Worm (Caenorhabditis elegans) whole organism, young adult: Measurements from ENCODE around the gene fbxa-143.
A peak's percentile ranks its signal among the peaks of the same experiment; 100 is the strongest.

Source experiments
- B0019.2 ChIP-seq: fragments of 200-800 bp; sonication (Bioruptor generic); conservative IDR thresholded peaks from 2 replicates; pipeline ENCODE4 v1.3.6; 2022; ENCODE audit warnings: missing genetic modification reagents, missing genetic modification characterization, missing compliant biosample characterization
- C17E4.6 ChIP-seq: fragments of 200-800 bp; sonication (Bioruptor generic); IDR thresholded peaks from 2 replicates; pipeline ENCODE4 v1.3.6; 2022; ENCODE audit warnings: missing genetic modification reagents, missing genetic modification characterization, missing compliant biosample characterization
- F23B12.7 ChIP-seq: sonication (generic microtip); optimal IDR thresholded peaks from 2 replicates; lab custom pipeline; 2017; ENCODE audit warnings: missing genetic modification characterization, mild to moderate bottlenecking, missing compliant biosample characterization, antibody characterized with exemption, moderate library complexity; ENCODE audit not compliant: insufficient read depth
- F37B4.10 ChIP-seq: fragments of 200-800 bp; sonication (Bioruptor generic); IDR thresholded peaks from 2 replicates; pipeline ENCODE4 v1.3.6; 2022; ENCODE audit warnings: missing genetic modification characterization, missing compliant biosample characterization
- F39B2.1 ChIP-seq: fragments of 200-800 bp; sonication (Bioruptor generic); IDR thresholded peaks from 2 replicates; pipeline ENCODE4 v1.3.6; 2022; ENCODE audit warnings: missing genetic modification reagents, missing genetic modification characterization, missing compliant biosample characterization
- F52B5.7 ChIP-seq: sonication (generic microtip); optimal IDR thresholded peaks from 2 replicates; lab custom pipeline; 2016; ENCODE audit warnings: mild to moderate bottlenecking, missing genetic modification characterization, missing compliant biosample characterization
- F57A8.1 ChIP-seq: fragments of 200-800 bp; sonication (Bioruptor generic); optimal IDR thresholded peaks from 2 replicates; lab custom pipeline; 2018; ENCODE audit warnings: mild to moderate bottlenecking, missing genetic modification characterization, moderate library complexity, missing compliant biosample characterization
- K12H6.12 ChIP-seq: fragments of 200-800 bp; sonication (Bioruptor generic); optimal IDR thresholded peaks from 2 replicates; lab custom pipeline; 2018; ENCODE audit warnings: mild to moderate bottlenecking, missing genetic modification characterization, missing compliant biosample characterization
- T07F8.4 ChIP-seq: sonication (generic microtip); optimal IDR thresholded peaks from 2 replicates; lab custom pipeline; 2016; ENCODE audit warnings: mild to moderate bottlenecking, missing genetic modification characterization, moderate library complexity, missing compliant biosample characterization
- T26A5.8 ChIP-seq: sonication (generic microtip); optimal IDR thresholded peaks from 2 replicates; lab custom pipeline; 2016; ENCODE audit warnings: missing genetic modification characterization, missing compliant biosample characterization
- Y53F4B.3 ChIP-seq: fragments of 200-800 bp; sonication (Bioruptor generic); IDR thresholded peaks from 2 replicates; pipeline ENCODE4 v1.3.6; 2022; ENCODE audit warnings: missing genetic modification reagents, missing genetic modification characterization, missing compliant biosample characterization
- Y56A3A.18 ChIP-seq: fragments of 200-800 bp; sonication (Bioruptor generic); IDR thresholded peaks from 2 replicates; pipeline ENCODE4 v1.3.6; 2022; ENCODE audit warnings: missing genetic modification reagents, missing genetic modification characterization, missing compliant biosample characterization
- aptf-2 ChIP-seq: fragments of 200-800 bp; sonication (Bioruptor generic); conservative IDR thresholded peaks from 2 replicates; pipeline ENCODE4 v1.3.6; 2022; ENCODE audit warnings: missing genetic modification reagents, missing genetic modification characterization, missing compliant biosample characterization
- aptf-3 ChIP-seq: fragments of 200-800 bp; sonication (Bioruptor generic); IDR thresholded peaks from 2 replicates; pipeline ENCODE4 v1.3.6; 2022; ENCODE audit warnings: missing genetic modification characterization, missing compliant biosample characterization
- atf-7 ChIP-seq: sonication (generic microtip); optimal IDR thresholded peaks from 2 replicates; lab custom pipeline; 2017; ENCODE audit warnings: mild to moderate bottlenecking, missing genetic modification characterization, missing compliant biosample characterization
- attf-3 ChIP-seq: fragments of 200-800 bp; sonication (Bioruptor generic); conservative IDR thresholded peaks from 2 replicates; pipeline ENCODE4 v1.3.6; 2022; ENCODE audit warnings: missing genetic modification reagents, missing genetic modification characterization, missing compliant biosample characterization
- attf-5 ChIP-seq: fragments of 200-800 bp; sonication (Bioruptor generic); optimal IDR thresholded peaks from 2 replicates; lab custom pipeline; 2018; ENCODE audit warnings: mild to moderate bottlenecking, missing genetic modification characterization, missing compliant biosample characterization
- bed-2 ChIP-seq: fragments of 200-800 bp; sonication (Bioruptor generic); IDR thresholded peaks from 2 replicates; pipeline ENCODE4 v1.3.6; 2022; ENCODE audit warnings: missing genetic modification reagents, missing genetic modification characterization, missing compliant biosample characterization
- cebp-1 ChIP-seq, 2 experiments: fragments of 200-800 bp in 1 of 2; sonication (Bioruptor generic) in 1 of 2; sonication (generic microtip) in 1 of 2; IDR thresholded peaks in 1 of 2; optimal IDR thresholded peaks in 1 of 2; 2 replicates each; pipeline versions ENCODE4 v1.3.6 to Lab custom; 2017 to 2022; ENCODE audit warnings: missing compliant biosample characterization in 2 of 2, missing genetic modification characterization in 2 of 2, mild to moderate bottlenecking in 1 of 2, missing genetic modification reagents in 1 of 2, moderate library complexity in 1 of 2
- ceh-27 ChIP-seq: fragments of 200-800 bp; sonication (Bioruptor generic); optimal IDR thresholded peaks from 2 replicates; lab custom pipeline; 2018; ENCODE audit warnings: mild to moderate bottlenecking, missing genetic modification characterization, moderate library complexity, missing compliant biosample characterization
- ceh-40 ChIP-seq: fragments of 200-800 bp; sonication (Bioruptor generic); IDR thresholded peaks from 2 replicates; pipeline ENCODE4 v1.3.6; 2022; ENCODE audit warnings: missing genetic modification characterization, missing compliant biosample characterization
- ceh-79 ChIP-seq: sonication (generic microtip); optimal IDR thresholded peaks from 2 replicates; lab custom pipeline; 2017; ENCODE audit warnings: mild to moderate bottlenecking, missing genetic modification characterization, missing compliant biosample characterization
- efl-1 ChIP-seq: fragments of 150-350 bp; optimal IDR thresholded peaks from 2 replicates; lab custom pipeline; 2014; ENCODE audit warnings: missing biosample characterization, missing genetic modification reagents, missing genetic modification characterization
- egl-44 ChIP-seq: fragments of 200-800 bp; sonication (Bioruptor generic); IDR thresholded peaks from 2 replicates; pipeline ENCODE4 v1.3.6; 2022; ENCODE audit warnings: missing genetic modification reagents, missing genetic modification characterization, missing compliant biosample characterization
- ets-4 ChIP-seq: fragments of 200-800 bp; sonication (Bioruptor generic); optimal IDR thresholded peaks from 2 replicates; lab custom pipeline; 2018; ENCODE audit warnings: mild to moderate bottlenecking, missing genetic modification characterization, missing compliant biosample characterization
- fkh-3 ChIP-seq: sonication (generic microtip); optimal IDR thresholded peaks from 2 replicates; lab custom pipeline; 2016; ENCODE audit warnings: mild to moderate bottlenecking, missing genetic modification characterization, missing compliant biosample characterization
- hrde-1 ChIP-seq: sonication (generic microtip); optimal IDR thresholded peaks from 2 replicates; lab custom pipeline; 2016; ENCODE audit warnings: missing genetic modification characterization, mild to moderate bottlenecking, missing compliant biosample characterization, moderate library complexity, missing genotype, missing genetic modification reagents, borderline replicate concordance
- lin-26 ChIP-seq: fragments of 200-800 bp; sonication (Bioruptor generic); IDR thresholded peaks from 2 replicates; pipeline ENCODE4 v1.3.6; 2022; ENCODE audit warnings: missing genetic modification reagents, missing genetic modification characterization, missing compliant biosample characterization
- lin-40 ChIP-seq: sonication (generic microtip); optimal IDR thresholded peaks from 2 replicates; lab custom pipeline; 2016; ENCODE audit warnings: missing genetic modification characterization, mild to moderate bottlenecking, missing compliant biosample characterization, missing genotype, missing genetic modification reagents
- lin-54 ChIP-seq: fragments of 200-800 bp; sonication (Bioruptor generic); optimal IDR thresholded peaks from 2 replicates; lab custom pipeline; 2018; ENCODE audit warnings: mild to moderate bottlenecking, missing genetic modification characterization, missing compliant biosample characterization
- mel-28 ChIP-seq: sonication (generic microtip); optimal IDR thresholded peaks from 2 replicates; lab custom pipeline; 2016; ENCODE audit warnings: borderline replicate concordance, mild to moderate bottlenecking, missing genetic modification characterization, missing compliant biosample characterization
- nfya-1 ChIP-seq: sonication (generic microtip); optimal IDR thresholded peaks from 2 replicates; lab custom pipeline; 2017; ENCODE audit warnings: antibody characterized with exemption, missing compliant biosample characterization, missing genetic modification characterization, borderline replicate concordance; ENCODE audit not compliant: insufficient read depth
- nfyb-1 ChIP-seq: fragments of 200-800 bp; sonication (Bioruptor generic); IDR thresholded peaks from 2 replicates; pipeline ENCODE4 v1.3.6; 2022; ENCODE audit warnings: missing genetic modification reagents, missing genetic modification characterization, missing compliant biosample characterization
- nhr-80 ChIP-seq: sonication (generic microtip); optimal IDR thresholded peaks from 2 replicates; lab custom pipeline; 2016; ENCODE audit warnings: missing genetic modification characterization, missing compliant biosample characterization
- pbrm-1 ChIP-seq: fragments of 200-800 bp; sonication (Bioruptor generic); IDR thresholded peaks from 2 replicates; pipeline ENCODE4 v1.3.6; 2022; ENCODE audit warnings: missing genetic modification reagents, missing genetic modification characterization, missing compliant biosample characterization
- rpc-1 ChIP-seq, 2 experiments: fragments of 150-350 bp in 1 of 2; sonication (generic microtip) in 1 of 2; optimal IDR thresholded peaks; 2 replicates each; lab custom pipeline; 2014 to 2018; ENCODE audit warnings: missing biosample characterization in 1 of 2, missing genetic modification characterization in 1 of 2, missing genetic modification reagents in 1 of 2, missing genotype in 1 of 2
- snpc-1.3 ChIP-seq: sonication (generic microtip); optimal IDR thresholded peaks from 2 replicates; lab custom pipeline; 2017; ENCODE audit warnings: missing genetic modification characterization, mild to moderate bottlenecking, missing compliant biosample characterization, antibody characterized with exemption, moderate library complexity, missing genotype, missing genetic modification reagents; ENCODE audit not compliant: insufficient read depth
- unc-62 ChIP-seq: fragments of 150-350 bp; optimal IDR thresholded peaks from 2 replicates; lab custom pipeline; 2014; ENCODE audit warnings: missing biosample characterization, missing genetic modification reagents, missing genetic modification characterization
- zim-3 ChIP-seq: sonication (generic microtip); optimal IDR thresholded peaks from 2 replicates; lab custom pipeline; 2017; ENCODE audit warnings: mild to moderate bottlenecking, missing genetic modification characterization, moderate library complexity, missing compliant biosample characterization
- ztf-26 ChIP-seq: sonication (generic microtip); optimal IDR thresholded peaks from 2 replicates; lab custom pipeline; 2017; ENCODE audit warnings: missing genetic modification characterization, missing compliant biosample characterization
- ztf-28 ChIP-seq: fragments of 200-800 bp; sonication (Bioruptor generic); IDR thresholded peaks from 2 replicates; pipeline ENCODE4 v1.3.6; 2022; ENCODE audit warnings: missing genetic modification reagents, missing genetic modification characterization, missing compliant biosample characterization

fbxa-143 gene

DNA sequence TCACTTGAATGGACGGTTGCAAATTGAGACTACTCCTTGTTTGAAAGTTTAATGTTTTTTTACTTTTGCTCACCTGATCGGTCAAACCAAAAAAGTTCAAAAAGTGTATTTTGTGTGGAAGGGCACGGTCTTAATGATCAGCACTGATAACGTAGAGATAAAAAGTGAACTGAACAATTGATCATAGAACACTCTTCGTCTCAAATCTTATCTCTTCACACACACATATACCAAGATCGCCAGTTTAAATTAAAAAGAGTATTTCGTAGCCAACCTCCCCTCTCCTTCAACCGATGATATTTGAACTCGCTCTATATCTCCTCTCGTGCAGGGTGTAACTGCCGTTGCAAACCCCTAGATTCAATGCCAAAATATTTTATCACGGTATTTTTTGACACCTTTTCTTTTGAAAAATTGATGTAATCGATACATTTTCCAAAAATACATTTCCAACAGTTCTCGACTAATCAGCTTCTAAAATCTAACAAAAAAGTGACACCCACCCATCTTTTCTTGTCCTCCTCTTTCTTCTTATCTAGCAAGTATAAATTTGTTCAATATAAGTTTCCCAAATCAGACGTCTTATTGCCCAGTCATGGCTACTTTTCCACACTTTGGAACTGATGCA lies 27.1 kb downstream of the fbxa-143 start, which contains the start of gene cth-1:
Gene cth-1 (plus strand): TSS at position 578 of the 628 bp plus-strand sequence.
- TF ChIP-seq ztf-28, result no peak
- TF ChIP-seq nhr-80 (tag; lab: Kevin White, UChicago), result peak; percentile 68
- TF ChIP-seq bed-2 (GFP tag; lab: Robert Waterston, UW), result no peak
- TF ChIP-seq, all 124 proteins: peak for 1

DNA sequence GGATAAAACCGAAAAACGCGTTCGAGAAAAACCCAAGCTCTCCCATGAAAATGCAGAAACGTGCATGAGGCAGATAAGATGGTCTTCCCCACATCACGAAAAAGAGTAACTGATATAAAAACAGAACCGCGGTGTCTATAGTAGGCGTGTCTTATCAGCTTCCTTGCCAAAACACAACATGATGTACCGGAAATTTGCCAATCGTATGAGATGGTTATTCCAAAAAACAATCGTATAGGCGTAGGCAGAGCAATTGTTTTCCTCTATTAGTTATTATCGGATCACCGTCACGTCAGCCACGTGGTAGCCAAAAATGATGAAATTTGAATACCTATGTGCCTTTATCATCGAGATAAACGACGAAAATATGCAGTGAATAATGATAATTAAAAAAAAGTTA lies 27.9 kb downstream of the fbxa-143 start, which contains the start of gene str-7:
Gene str-7 (minus strand): TSS at position 101 of the 400 bp plus-strand sequence.
- TF ChIP-seq nhr-80 (tag; lab: Kevin White, UChicago), result no peak
- no peak for TF ChIP-seq F57A8.1 (GFP tag; lab: Kevin White, UChicago)
- TF ChIP-seq ceh-79 (tag; lab: Kevin White, UChicago), result no peak
- no peak for TF ChIP-seq C17E4.6 (GFP tag; lab: Robert Waterston, UW)
- no peak for TF ChIP-seq F37B4.10 (GFP tag; lab: Robert Waterston, UW)
- TF ChIP-seq egl-44 (GFP tag; lab: Robert Waterston, UW), result no peak

DNA sequence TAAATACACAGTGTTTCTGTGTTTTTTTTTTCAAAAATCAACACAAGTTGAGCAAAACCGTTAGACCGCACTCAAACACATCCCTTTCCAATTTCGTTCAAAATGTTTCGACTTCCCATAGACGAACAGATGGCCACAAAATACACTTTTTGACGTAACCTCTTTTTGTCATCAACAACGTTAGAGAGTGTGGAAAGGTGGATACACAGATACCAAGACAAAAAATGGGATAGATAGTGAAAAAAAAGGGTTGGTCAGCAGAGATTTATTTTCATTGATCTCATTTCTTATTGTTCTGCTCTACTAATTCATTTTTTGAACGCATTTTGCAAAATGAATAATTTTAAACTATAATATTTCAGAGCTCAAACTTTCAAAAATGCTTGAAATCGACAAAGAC lies 32.4 kb downstream of the fbxa-143 start:
- TF ChIP-seq attf-5 (GFP tag; lab: Kevin White, UChicago), result no peak
- TF ChIP-seq K12H6.12, result no peak
- no peak for TF ChIP-seq pbrm-1 (GFP tag; lab: Robert Waterston, UW)
- no peak for TF ChIP-seq lin-54 (GFP tag; lab: Kevin White, UChicago)
- no peak for TF ChIP-seq F52B5.7 (tag; lab: Kevin White, UChicago)
- TF ChIP-seq rpc-1 (optimal IDR thresholded peaks at IDR 0.05; lab: Kevin White, UChicago), result no peak
- TF ChIP-seq rpc-1 (tag; optimal IDR thresholded peaks at IDR 0.05; lab: Kevin White, UChicago), result no peak
- TF ChIP-seq efl-1 (GFP tag; lab: Kevin White, UChicago), result no peak
- TF ChIP-seq nfya-1, result no peak
- no peak for TF ChIP-seq ztf-26 (tag; lab: Kevin White, UChicago)
- no peak for TF ChIP-seq unc-62 (GFP tag; lab: Kevin White, UChicago)
- no peak for TF ChIP-seq atf-7
- no peak for TF ChIP-seq mel-28 (tag; lab: Kevin White, UChicago)
- TF ChIP-seq nfyb-1 (GFP tag; lab: Robert Waterston, UW), result no peak
- no peak for TF ChIP-seq cebp-1 (GFP tag; IDR thresholded peaks at IDR 0.05; lab: Robert Waterston, UW)
- TF ChIP-seq cebp-1 (tag; optimal IDR thresholded peaks at IDR 0.05; lab: Kevin White, UChicago), result no peak
- TF ChIP-seq ceh-27 (GFP tag; lab: Kevin White, UChicago), result no peak
- TF ChIP-seq Y56A3A.18, result no peak
- TF ChIP-seq bed-2 (GFP tag; lab: Robert Waterston, UW), result no peak
- no peak for TF ChIP-seq ceh-40 (GFP tag; lab: Robert Waterston, UW)
- TF ChIP-seq lin-26 (GFP tag; lab: Robert Waterston, UW), result no peak
- TF ChIP-seq ets-4, result no peak

DNA sequence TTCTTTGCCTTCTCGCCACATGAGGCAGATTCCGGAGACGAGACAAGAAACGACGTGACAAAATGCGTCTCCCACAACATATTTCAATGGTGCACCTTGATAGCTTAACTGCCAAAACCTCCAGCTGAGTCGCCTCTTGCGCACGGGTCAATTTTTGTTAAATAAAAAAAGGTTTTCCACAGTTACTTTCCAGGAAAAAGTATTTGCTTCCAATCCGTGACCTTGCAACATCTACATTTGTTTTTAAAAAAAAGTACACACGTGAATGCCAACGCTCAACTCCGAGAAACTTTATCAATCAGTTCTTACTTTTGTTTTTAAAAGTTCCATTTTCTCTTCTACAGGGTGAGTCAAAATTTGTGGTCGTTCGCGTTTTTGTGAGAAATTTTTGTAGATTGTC lies 33.0 kb downstream of the fbxa-143 start, which contains the start of gene F22B8.7:
Gene F22B8.7 (plus strand): TSS at position 301 of the 400 bp plus-strand sequence.
- TF ChIP-seq F52B5.7 (tag; lab: Kevin White, UChicago) (no peak), cebp-1 (GFP tag; IDR thresholded peaks at IDR 0.05; lab: Robert Waterston, UW) (no peak), cebp-1 (tag; optimal IDR thresholded peaks at IDR 0.05; lab: Kevin White, UChicago) (no peak), snpc-1.3 (tag; lab: Kevin White, UChicago) (no peak), hrde-1 (tag; lab: Kevin White, UChicago) (no peak), attf-3 (GFP tag; lab: Robert Waterston, UW) (no peak), zim-3 (tag; lab: Kevin White, UChicago) (no peak), F39B2.1 (GFP tag; lab: Robert Waterston, UW) (no peak), T07F8.4 (tag; lab: Kevin White, UChicago) (no peak), T26A5.8 (no peak), Y53F4B.3 (GFP tag; lab: Robert Waterston, UW) (no peak), lin-40 (no peak), F57A8.1 (GFP tag; lab: Kevin White, UChicago) (no peak), aptf-3 (GFP tag; lab: Robert Waterston, UW) (no peak), B0019.2 (no peak), fkh-3 (tag; lab: Kevin White, UChicago) (no peak), F23B12.7 (tag; lab: Kevin White, UChicago) (no peak), aptf-2 (GFP tag; lab: Robert Waterston, UW) (no peak)
